Worm (Caenorhabditis elegans): ENCODE results near the gene C05B5.1.

C05B5.1 gene

DNA sequence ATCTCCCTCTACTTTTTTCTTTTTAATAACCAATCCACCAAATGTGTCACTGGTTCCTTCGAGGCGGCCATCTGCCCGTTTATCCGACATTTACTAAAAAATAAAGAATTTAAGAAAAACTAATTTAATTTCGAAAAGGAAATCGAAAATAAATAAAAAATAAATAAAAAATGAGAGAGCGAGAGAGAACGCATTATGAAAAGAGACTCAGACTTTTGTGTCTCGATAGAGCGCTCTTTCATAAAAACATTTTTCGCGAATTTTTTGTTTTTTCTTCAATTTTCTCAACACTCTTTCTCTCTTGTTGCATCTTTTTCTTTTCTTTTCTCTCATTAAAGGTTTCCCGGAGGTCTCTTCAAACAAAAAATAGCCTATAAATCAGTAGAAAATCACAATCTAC is 32.1 kb downstream of the C05B5.1 start, which contains the start of gene mog-1:
mog-1 (minus strand) TSS at position 93 of the 400 bp plus-strand sequence.
- TF ChIP-seq fos-1 (tag; optimal IDR thresholded peaks at IDR 0.05) (peak; percentile 5), mab-5 (tag; optimal IDR thresholded peaks at IDR 0.05) (no peak), peb-1 (tag; optimal IDR thresholded peaks at IDR 0.05) (no peak), unc-55 (GFP tag; optimal IDR thresholded peaks at IDR 0.05) (peak; percentile 60), elt-1 (tag; optimal IDR thresholded peaks at IDR 0.05) (no peak), R02D3.7 (tag; optimal IDR thresholded peaks at IDR 0.05) (no peak), C34F6.9 (tag; optimal IDR thresholded peaks at IDR 0.05) (peak; percentile 66), lsy-2 (tag; optimal IDR thresholded peaks at IDR 0.05) (peak in 1 of 2 experiments; percentile 34), ztf-1 (GFP tag; conservative IDR thresholded peaks at IDR 0.05) (no peak), blmp-1 (tag; optimal IDR thresholded peaks at IDR 0.05; ENCODE audit: insufficient read depth) (no peak), unc-62 (GFP tag; optimal IDR thresholded peaks at IDR 0.05) (no peak), ama-1 (optimal IDR thresholded peaks at IDR 0.05) (no peak), ztf-11 (tag; optimal IDR thresholded peaks at IDR 0.05) (no peak), F13H6.1 (tag; optimal IDR thresholded peaks at IDR 0.05) (no peak), crh-2 (tag; optimal IDR thresholded peaks at IDR 0.05) (no peak), dmd-4 (tag; optimal IDR thresholded peaks at IDR 0.05) (no peak), alr-1 (tag; optimal IDR thresholded peaks at IDR 0.05) (no peak), ZK546.5 (tag; optimal IDR thresholded peaks at IDR 0.05) (no peak)

DNA sequence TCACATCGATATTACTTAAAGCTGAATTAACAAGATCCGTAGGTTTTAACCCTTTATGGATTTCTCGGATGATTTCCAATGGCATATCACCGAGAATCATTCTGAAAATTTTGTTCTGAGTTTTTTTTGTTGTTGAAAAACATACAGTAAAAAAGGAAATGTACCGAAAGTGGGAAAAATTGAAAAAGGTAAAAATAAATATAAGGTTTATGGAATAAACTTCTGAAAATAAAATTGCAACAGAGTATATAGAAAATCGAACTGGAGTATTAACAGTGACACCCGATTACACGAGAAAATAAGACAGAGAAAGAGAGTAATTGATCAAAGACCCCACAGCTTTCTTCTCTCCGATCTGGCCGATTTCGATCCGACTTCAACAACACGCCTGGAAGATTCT is 36.4 kb downstream of the C05B5.1 start, which contains the start of gene K03H1.11:
K03H1.11 (minus strand) TSS at position 101 of the 400 bp plus-strand sequence.
- TF ChIP-seq nhr-12 (tag; optimal IDR thresholded peaks at IDR 0.05) (no peak), elt-1 (tag; optimal IDR thresholded peaks at IDR 0.05) (no peak), elt-3 (tag; optimal IDR thresholded peaks at IDR 0.05) (no peak), ztf-11 (tag; optimal IDR thresholded peaks at IDR 0.05) (no peak), sma-3 (GFP tag; optimal IDR thresholded peaks at IDR 0.05) (no peak)

DNA sequence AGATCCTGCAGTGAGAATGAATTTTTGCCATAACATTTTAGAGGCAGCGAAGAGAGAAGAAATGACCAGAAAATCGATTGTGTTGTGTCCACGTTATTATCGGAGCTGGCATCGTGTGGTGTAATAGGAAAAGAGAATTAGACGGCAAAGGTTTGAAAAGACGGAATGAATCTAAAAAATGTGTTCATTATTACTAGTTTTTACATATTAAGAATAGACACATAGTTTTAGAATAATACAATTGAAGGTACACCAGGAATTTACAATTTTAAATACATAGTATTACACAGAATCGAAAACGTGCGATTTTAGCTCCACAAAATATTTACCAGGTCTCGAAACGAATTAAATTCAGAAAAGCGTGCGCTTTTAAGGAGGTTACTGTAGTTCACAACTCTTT is 38.0 kb downstream of the C05B5.1 start, which contains the start of gene K03H1.13:
K03H1.13 (minus strand) TSS at position 101 of the 400 bp plus-strand sequence.
- TF ChIP-seq unc-55 (GFP tag; optimal IDR thresholded peaks at IDR 0.05) (peak; percentile 29), C34F6.9 (tag; optimal IDR thresholded peaks at IDR 0.05) (peak; percentile 13), fos-1 (tag; optimal IDR thresholded peaks at IDR 0.05) (no peak), nhr-25 (tag; optimal IDR thresholded peaks at IDR 0.05) (no peak)

DNA sequence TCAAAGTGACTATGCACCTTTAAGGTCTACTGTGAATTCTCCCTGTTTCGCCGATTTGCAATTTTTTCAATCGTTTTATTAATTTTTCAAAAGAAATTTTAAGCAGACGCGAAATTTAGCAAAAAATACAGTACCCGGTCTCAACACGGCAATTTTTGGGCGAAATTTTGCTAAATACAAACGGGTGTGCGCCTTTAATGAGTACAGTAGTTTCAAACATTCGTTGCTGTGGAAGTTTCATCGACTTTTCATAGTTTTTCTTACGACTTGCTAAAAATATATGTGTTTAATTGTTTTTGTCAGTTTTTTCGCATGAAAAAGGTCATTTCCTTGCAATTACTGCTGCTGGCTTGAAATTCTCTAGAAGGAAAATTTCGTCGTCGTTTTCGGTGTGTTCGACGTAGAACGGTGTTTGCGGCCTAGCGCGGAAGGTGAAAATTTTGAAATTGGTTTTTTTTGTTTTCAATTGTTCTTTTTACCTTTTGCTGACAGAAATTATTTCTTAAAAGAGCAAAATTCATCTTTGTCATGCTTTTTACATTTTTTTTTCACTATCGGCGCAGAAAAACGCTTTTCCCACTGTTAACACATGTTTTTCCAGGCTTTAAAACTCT is 41.3 kb downstream of the C05B5.1 start, which contains the start of gene K03H1.7:
K03H1.7 (plus strand) TSS at position 600 of the 614 bp plus-strand sequence.
- no peak for TF ChIP-seq lsy-2 (tag; optimal IDR thresholded peaks at IDR 0.05)
- peak; percentile 54 for TF ChIP-seq gmeb-1 (tag; optimal IDR thresholded peaks at IDR 0.05)

DNA sequence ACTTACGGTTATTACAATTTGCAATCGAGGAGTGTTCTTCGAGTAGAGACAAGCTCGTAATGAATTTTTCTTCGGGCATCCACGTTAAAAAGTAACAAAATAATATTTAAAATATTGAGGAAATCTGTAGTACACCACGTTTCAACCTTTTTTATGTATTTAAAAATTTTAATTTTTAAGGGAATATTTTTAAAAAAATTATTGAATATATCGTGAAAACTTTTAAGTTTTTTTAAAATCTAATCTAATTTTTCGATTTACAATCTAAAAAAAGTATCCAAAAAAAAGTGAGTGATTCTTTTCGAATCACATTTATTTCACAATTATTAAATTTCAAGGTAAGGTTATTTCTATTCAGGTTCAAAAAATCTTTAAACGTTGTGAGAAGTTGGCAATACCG is 43.5 kb downstream of the C05B5.1 start, which contains the start of gene gln-2:
gln-2 (minus strand) TSS at position 101 of the 400 bp plus-strand sequence.
- TF ChIP-seq sem-4 (tag; optimal IDR thresholded peaks at IDR 0.05) (no peak), elt-3 (tag; optimal IDR thresholded peaks at IDR 0.05) (no peak), Y55F3AM.14 (GFP tag; optimal IDR thresholded peaks at IDR 0.05) (no peak), blmp-1 (tag; optimal IDR thresholded peaks at IDR 0.05; ENCODE audit: insufficient read depth) (no peak), elt-1 (tag; optimal IDR thresholded peaks at IDR 0.05) (no peak), snpc-4 (tag; optimal IDR thresholded peaks at IDR 0.05) (no peak), F13H6.1 (tag; optimal IDR thresholded peaks at IDR 0.05) (no peak), mab-5 (tag; optimal IDR thresholded peaks at IDR 0.05) (no peak)

DNA sequence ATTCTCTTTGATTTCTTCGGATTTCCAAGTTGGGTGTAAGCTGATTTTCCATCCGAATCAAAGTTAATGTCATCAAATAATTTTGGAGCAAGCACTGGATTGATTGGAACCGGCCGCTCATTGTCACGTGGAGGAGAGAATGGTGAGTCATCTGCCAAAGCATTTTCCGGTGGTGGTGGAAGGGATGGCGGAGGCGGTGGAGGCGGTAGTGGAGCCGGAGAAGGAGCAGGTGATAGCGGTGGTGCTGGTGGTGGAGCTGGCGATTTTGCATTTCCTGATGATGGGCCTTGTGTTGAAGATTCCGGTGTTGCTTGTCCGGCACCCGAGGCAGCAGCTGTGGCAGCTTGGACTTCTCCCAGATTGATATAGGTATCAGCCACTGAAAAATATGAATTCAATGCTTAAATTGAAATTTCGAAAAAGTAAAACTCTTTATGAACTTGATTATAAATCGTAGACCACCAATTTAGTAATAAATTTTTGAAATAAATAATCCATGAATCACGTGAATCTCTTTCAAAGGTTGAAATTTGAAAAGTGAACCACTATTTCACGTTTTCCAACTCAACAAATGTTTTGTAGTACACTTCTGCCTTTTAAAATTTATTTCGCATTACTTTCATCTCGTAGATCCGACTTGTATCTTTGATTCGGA is 47.1 kb downstream of the C05B5.1 start, which contains the start of the genes K03H1.9 and K03H1.12:
K03H1.9 (minus strand) TSS at position 471 of the 655 bp plus-strand sequence.
K03H1.12 (plus strand) TSS at position 605 of the 655 bp plus-strand sequence.
- TF ChIP-seq ceh-82 (tag; optimal IDR thresholded peaks at IDR 0.05) (no peak), blmp-1 (tag; optimal IDR thresholded peaks at IDR 0.05; ENCODE audit: insufficient read depth) (no peak), nhr-12 (tag; optimal IDR thresholded peaks at IDR 0.05) (no peak)
